Worm (Caenorhabditis elegans) whole organism, mixed stage, embryonic: ENCODE results near the gene clec-216.

Experiments used
- blmp-1 ChIP-seq: fragments of 150-350 bp; optimal IDR thresholded peaks from 2 replicates; lab custom pipeline; 2014; ENCODE audit warnings: missing biosample characterization, missing genetic modification characterization
- ceh-43 ChIP-seq: fragments of 200-800 bp; sonication (Bioruptor generic); optimal IDR thresholded peaks from 2 replicates; lab custom pipeline; 2018; ENCODE audit warnings: mild to moderate bottlenecking, missing genetic modification characterization, moderate library complexity, missing compliant biosample characterization
- ces-1 ChIP-seq: fragments of 150-350 bp; optimal IDR thresholded peaks from 2 replicates; lab custom pipeline; 2014; ENCODE audit warnings: missing biosample characterization, missing genetic modification reagents, missing genetic modification characterization
- elt-3 ChIP-seq: fragments of 150-350 bp; optimal IDR thresholded peaks from 2 replicates; lab custom pipeline; 2014; ENCODE audit warnings: missing biosample characterization, missing genetic modification characterization
- mab-5 ChIP-seq: fragments of 150-350 bp; optimal IDR thresholded peaks from 2 replicates; lab custom pipeline; 2014; ENCODE audit warnings: missing biosample characterization, missing genetic modification characterization
- nhr-12 ChIP-seq: fragments of 150-350 bp; optimal IDR thresholded peaks from 2 replicates; lab custom pipeline; 2014; ENCODE audit warnings: missing biosample characterization, missing genetic modification characterization
- nhr-2 ChIP-seq: fragments of 150-350 bp; optimal IDR thresholded peaks from 2 replicates; lab custom pipeline; 2014; ENCODE audit warnings: missing biosample characterization, missing genetic modification characterization
- nhr-237 ChIP-seq: fragments of 150-350 bp; optimal IDR thresholded peaks from 2 replicates; lab custom pipeline; 2014; ENCODE audit warnings: missing biosample characterization, missing genetic modification characterization
- nhr-28 ChIP-seq: fragments of 150-350 bp; optimal IDR thresholded peaks from 2 replicates; lab custom pipeline; 2014; ENCODE audit warnings: missing biosample characterization, missing genetic modification characterization
- snpc-4 ChIP-seq: fragments of 150-350 bp; optimal IDR thresholded peaks from 2 replicates; lab custom pipeline; 2014; ENCODE audit warnings: missing biosample characterization, missing genetic modification characterization
- zip-8 ChIP-seq: fragments of 150-350 bp; optimal IDR thresholded peaks from 2 replicates; lab custom pipeline; 2014; ENCODE audit warnings: missing biosample characterization, missing genetic modification characterization
- ztf-11 ChIP-seq: fragments of 150-350 bp; optimal IDR thresholded peaks from 2 replicates; lab custom pipeline; 2014; ENCODE audit warnings: missing biosample characterization, missing genetic modification characterization

ce11 chrV:7977701-7978461 is 25.1 kb upstream of the clec-216 start, which contains the start of gene let-413:
- TF ChIP-seq nhr-237 (tag; lab: Kevin White, UChicago) (no peak), ztf-11 (tag; lab: Kevin White, UChicago) (no peak), mab-5 (tag; lab: Kevin White, UChicago) (no peak), zip-8 (no peak), nhr-12 (no peak), ceh-43 (GFP tag; lab: Kevin White, UChicago) (no peak), blmp-1 (tag; lab: Kevin White, UChicago) (no peak), elt-3 (no peak), snpc-4 (tag; lab: Kevin White, UChicago) (no peak), nhr-2 (tag; lab: Kevin White, UChicago) (no peak), nhr-28 (tag; lab: Kevin White, UChicago) (no peak), ces-1 (no peak)
